Fruit fly (Drosophila melanogaster): Measurements from ENCODE around the gene GAA1.
A peak's percentile ranks its signal among the peaks of the same experiment; 100 is the strongest.

Gene GAA1

DNA sequence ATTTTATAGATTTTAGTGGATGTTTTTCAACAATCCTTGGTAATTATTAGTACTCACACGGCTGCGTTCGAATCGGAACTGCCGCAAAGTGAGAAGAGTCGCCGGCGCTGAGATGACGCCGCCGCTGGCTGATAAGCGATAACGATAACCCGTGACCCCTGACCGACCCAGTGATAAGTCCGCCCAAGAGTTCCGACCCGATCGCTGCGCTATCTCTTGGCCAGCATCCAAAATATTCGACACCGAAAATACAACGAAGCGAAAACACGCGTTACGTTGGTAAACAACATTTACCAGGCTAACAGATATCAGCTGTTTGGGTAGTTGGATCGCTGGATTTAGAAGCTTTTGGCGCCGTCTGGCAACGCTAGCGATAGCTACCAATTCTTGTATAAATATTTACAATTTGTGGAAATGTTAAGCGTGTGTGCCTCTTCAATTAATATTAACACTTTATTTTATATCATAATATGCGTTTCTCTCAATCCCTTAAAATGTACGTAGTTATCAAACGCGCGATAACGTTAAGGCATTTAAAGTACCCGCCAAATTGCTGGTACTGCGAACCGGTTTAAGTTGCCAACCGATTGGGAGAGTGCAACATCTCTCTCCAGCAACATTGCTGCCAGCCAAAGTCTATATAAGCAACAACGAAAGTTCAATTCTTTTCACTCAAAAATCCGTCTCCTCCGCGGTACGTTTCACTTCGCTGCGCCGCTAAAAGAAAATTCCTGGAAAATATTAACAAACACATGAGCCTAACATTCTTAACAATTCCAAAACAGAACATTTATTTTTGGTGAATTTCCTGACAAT, 43.5 kb upstream of the GAA1 start, which contains the start of the genes Shmt and CG3726 (continued):
- TF ChIP-seq en (GFP tag; optimal IDR thresholded peaks at IDR 0.05), result no peak
- TF ChIP-seq cas (GFP tag; IDR thresholded peaks at IDR 0.05), result no peak
- peak; percentile 42 for TF ChIP-seq lab (GFP tag; optimal IDR thresholded peaks at IDR 0.05)
- no peak for TF ChIP-seq Lpt (GFP tag; optimal IDR thresholded peaks at IDR 0.05)
- 0 out of 2 replicates have a peak, but pooled peaks have one; percentile 33 for TF ChIP-seq vvl (GFP tag; IDR thresholded peaks at IDR 0.05)
- TF ChIP-seq CG9437 (GFP tag; optimal IDR thresholded peaks at IDR 0.05), result peak; percentile 81
- no peak for TF ChIP-seq zfh1 (GFP tag; IDR thresholded peaks at IDR 0.05)
- peak; percentile 9 for TF ChIP-seq caup (GFP tag; optimal IDR thresholded peaks at IDR 0.05; ENCODE audit: severe bottlenecking)
- TF ChIP-seq CG3847 (GFP tag; IDR thresholded peaks at IDR 0.05), result peak; percentile 41; the same call in 1 of the 2 replicates
- no peak for TF ChIP-seq CG6813 (GFP tag; optimal IDR thresholded peaks at IDR 0.05)
- TF ChIP-seq CrebB (tag; optimal IDR thresholded peaks at IDR 0.05), result peak; percentile 24
- TF ChIP-seq Scr (GFP tag; IDR thresholded peaks at IDR 0.05; ENCODE audit: partially characterized antibody), result no peak
- TF ChIP-seq fu2 (GFP tag; optimal IDR thresholded peaks at IDR 0.05), result no peak
- no peak for TF ChIP-seq pum (GFP tag; optimal IDR thresholded peaks at IDR 0.05)

DNA sequence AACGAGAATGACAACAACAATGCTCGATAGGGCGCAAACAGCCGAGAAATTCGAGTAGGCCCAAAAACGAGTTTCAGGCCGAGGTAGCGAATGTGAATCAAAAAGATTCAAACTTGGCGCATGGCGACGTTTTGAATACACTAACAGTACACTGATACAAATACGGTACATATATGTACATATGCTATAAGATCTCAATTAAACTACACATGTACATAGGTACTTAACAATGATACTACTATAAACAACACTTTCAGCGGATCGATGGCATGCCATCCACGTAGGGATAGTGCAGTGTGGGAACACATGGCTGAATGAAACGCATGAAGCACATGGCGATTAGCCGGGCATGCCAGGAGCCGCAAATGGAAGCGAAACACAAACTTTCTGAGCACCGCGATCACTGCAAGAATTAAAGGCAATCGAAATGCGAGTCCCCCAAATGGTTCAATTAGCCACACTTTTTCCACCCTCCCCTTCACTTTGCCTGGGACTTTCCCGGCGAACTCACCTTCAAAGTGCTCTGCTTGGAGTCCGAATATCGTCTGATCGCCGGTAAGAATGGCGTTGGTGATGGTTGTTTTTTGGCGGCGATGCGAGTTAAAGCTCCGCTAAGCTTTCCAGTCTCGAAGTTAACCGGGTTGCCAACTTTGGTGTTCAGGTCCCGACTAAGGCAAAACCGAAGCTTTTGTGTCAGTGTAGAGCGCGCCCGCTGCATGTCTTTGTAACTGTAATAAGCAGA, 42.8 kb upstream of the GAA1 start:
- peak; percentile 41 for TF ChIP-seq CG13287 (GFP tag; IDR thresholded peaks at IDR 0.05; ENCODE audit: partially characterized antibody)
- TF ChIP-seq BEAF-32 (GFP tag; optimal IDR thresholded peaks at IDR 0.05), result peak; percentile 56
- TF ChIP-seq hb (GFP tag; IDR thresholded peaks at IDR 0.05; ENCODE audit: partially characterized antibody), result no peak
- peak; percentile 1 for TF ChIP-seq lab (GFP tag; optimal IDR thresholded peaks at IDR 0.05)
- 0 out of 4 replicates have a peak, but pooled peaks have one; percentile 18 for TF ChIP-seq chinmo (GFP tag; IDR thresholded peaks at IDR 0.05; ENCODE audit: partially characterized antibody)
- TF ChIP-seq Camta (GFP tag; optimal IDR thresholded peaks at IDR 0.05), result no peak
- TF ChIP-seq crol (GFP tag; IDR thresholded peaks at IDR 0.05), result peak; percentile 69
- peak; percentile 26 for TF ChIP-seq Fer1 (GFP tag; optimal IDR thresholded peaks at IDR 0.05)
- TF ChIP-seq wek (GFP tag; optimal IDR thresholded peaks at IDR 0.05), result peak; percentile 42
- 0 out of 2 replicates have a peak, but pooled peaks have one; percentile 24 for TF ChIP-seq nerfin-2 (GFP tag; IDR thresholded peaks at IDR 0.05; ENCODE audit: partially characterized antibody)
- TF ChIP-seq Hmr (GFP tag; optimal IDR thresholded peaks at IDR 0.05), result peak; percentile 18
- peak; percentile 57; the same call in 1 of the 2 replicates for TF ChIP-seq Bgb (GFP tag; IDR thresholded peaks at IDR 0.05; ENCODE audit: partially characterized antibody)
- no peak for TF ChIP-seq Ravus (GFP tag; IDR thresholded peaks at IDR 0.05)
- peak; percentile 4 for TF ChIP-seq MESR4 (GFP tag; optimal IDR thresholded peaks at IDR 0.05)
- no peak for TF ChIP-seq ato (GFP tag; IDR thresholded peaks at IDR 0.05; ENCODE audit: partially characterized antibody)
- TF ChIP-seq CG11085 (GFP tag; IDR thresholded peaks at IDR 0.05), result no peak
- TF ChIP-seq Doc3 (GFP tag; IDR thresholded peaks at IDR 0.05; ENCODE audit: partially characterized antibody), result 0 out of 3 replicates have a peak, but pooled peaks have one; percentile 27
- TF ChIP-seq CG9932 (GFP tag; IDR thresholded peaks at IDR 0.05), result 0 out of 2 replicates have a peak, but pooled peaks have one; percentile 14
- no peak for TF ChIP-seq fd102C (GFP tag; optimal IDR thresholded peaks at IDR 0.05)
- TF ChIP-seq CG3995 (GFP tag; optimal IDR thresholded peaks at IDR 0.05), result no peak
- TF ChIP-seq CG1233 (GFP tag; optimal IDR thresholded peaks at IDR 0.05), result no peak
- peak; percentile 45 for TF ChIP-seq CG12769 (tag; optimal IDR thresholded peaks at IDR 0.05)
- TF ChIP-seq vnd (GFP tag; IDR thresholded peaks at IDR 0.05; ENCODE audit: partially characterized antibody), result peak; percentile 16; the same call in 1 of the 3 replicates
- TF ChIP-seq CG32767 (GFP tag; IDR thresholded peaks at IDR 0.05), result 0 out of 2 replicates have a peak, but pooled peaks have one; percentile 15
- no peak for TF ChIP-seq Oaz (GFP tag; IDR thresholded peaks at IDR 0.05)
- peak; percentile 7 for TF ChIP-seq CG8089 (GFP tag; optimal IDR thresholded peaks at IDR 0.05)
- TF ChIP-seq lbe (GFP tag; optimal IDR thresholded peaks at IDR 0.05), result peak; percentile 7
- no peak for TF ChIP-seq Jarid2 (GFP tag; optimal IDR thresholded peaks at IDR 0.05)
- TF ChIP-seq bbx (GFP tag; IDR thresholded peaks at IDR 0.05; ENCODE audit: partially characterized antibody), result peak; percentile 47; the same call in 1 of the 2 replicates
- peak; percentile 63; the same call in 1 of the 2 replicates for TF ChIP-seq amos (GFP tag; IDR thresholded peaks at IDR 0.05; ENCODE audit: partially characterized antibody)
- no peak for TF ChIP-seq sqz (GFP tag; optimal IDR thresholded peaks at IDR 0.05)
- peak; percentile 77 for TF ChIP-seq CTCF (GFP tag; optimal IDR thresholded peaks at IDR 0.05)

All from whole organism, embryonic.